Fruit fly (Drosophila melanogaster): Measurements from ENCODE around the gene srw.

srw gene

dm6 chr3L:4254301-4254834 is 28.9 kb downstream of the srw start, which contains the start of the genes ago and CG1265:
ago (minus strand) TSS chr3L:4254306.
CG1265 (plus strand) TSS chr3L:4254776.
- TF ChIP-seq CG17801 (GFP tag; optimal IDR thresholded peaks at IDR 0.05; ENCODE audit: partially characterized antibody): peak; percentile 32

- no peak for TF ChIP-seq CG17801 (GFP tag; optimal IDR thresholded peaks at IDR 0.05; ENCODE audit: partially characterized antibody)
Measured at dm6 chr3L:4253611-4254300, 29.5 kb downstream of the srw start.

dm6 chr3L:4252862-4253610 is 30.2 kb downstream of the srw start:
- no peak for TF ChIP-seq CG17801 (GFP tag; optimal IDR thresholded peaks at IDR 0.05; ENCODE audit: partially characterized antibody)

dm6 chr3L:4252121-4252861 is 31.0 kb downstream of the srw start:
- TF ChIP-seq CG17801 (GFP tag; optimal IDR thresholded peaks at IDR 0.05; ENCODE audit: partially characterized antibody): peak; percentile 20

- peak; percentile 6 for TF ChIP-seq CG17801 (GFP tag; optimal IDR thresholded peaks at IDR 0.05; ENCODE audit: partially characterized antibody)
Measured at dm6 chr3L:4242428-4242827, 40.9 kb downstream of the srw start, which contains the start of gene pav. pav (plus strand) TSS chr3L:4242734.

- peak; percentile 83 for TF ChIP-seq CG17801 (GFP tag; optimal IDR thresholded peaks at IDR 0.05; ENCODE audit: partially characterized antibody)
Measured at dm6 chr3L:4239442-4240322, 43.6 kb downstream of the srw start, which contains the start of gene Sqor. Sqor (plus strand) TSS chr3L:4240173.

DNA sequence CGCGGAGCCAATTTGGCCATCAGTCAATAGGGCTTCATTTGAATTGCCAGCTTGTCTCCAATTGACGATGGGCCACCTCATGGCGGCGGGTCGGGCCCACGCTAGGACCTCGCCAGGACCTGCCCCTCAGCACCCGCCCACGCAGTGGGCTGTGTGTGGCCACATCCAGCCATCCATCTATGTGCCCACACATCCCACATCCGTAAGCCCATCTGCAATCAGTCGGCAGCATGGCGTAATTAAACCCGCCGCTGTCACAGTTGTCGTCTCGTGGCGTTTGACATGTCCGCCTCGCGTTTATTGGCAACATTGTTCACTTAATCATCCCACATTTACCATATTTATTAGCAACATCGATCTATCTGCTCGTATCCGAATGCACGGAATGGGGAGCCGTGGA is 45.1 kb downstream of the srw start:
- TF ChIP-seq CG17801 (GFP tag; optimal IDR thresholded peaks at IDR 0.05; ENCODE audit: partially characterized antibody): no peak

DNA sequence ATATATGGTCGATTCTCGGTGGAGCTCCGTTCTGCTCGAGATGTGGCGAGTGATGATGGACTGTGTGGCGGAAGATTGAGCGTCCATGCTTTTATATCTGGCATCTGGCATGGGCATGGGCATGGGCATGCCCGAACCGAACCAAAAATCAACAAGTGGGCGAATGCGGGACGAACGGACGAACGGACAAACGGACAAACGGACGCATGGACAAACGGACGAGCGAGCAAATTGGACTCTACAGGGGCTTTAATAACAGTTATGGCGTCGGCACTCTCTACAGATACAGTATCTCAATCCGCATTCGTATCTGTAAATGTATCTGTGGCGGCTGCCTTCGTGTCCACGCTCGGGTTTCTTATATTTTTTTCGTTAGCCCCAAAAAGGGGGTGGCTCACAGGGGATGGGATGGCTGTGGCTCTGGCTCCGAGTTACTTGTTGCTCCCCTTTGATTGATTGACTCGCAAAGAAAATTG is 47.1 kb downstream of the srw start, which contains the start of gene ImpL2:
ImpL2 (minus strand) TSS at position 51 of the 476 bp plus-strand sequence.
- TF ChIP-seq CG17801 (GFP tag; optimal IDR thresholded peaks at IDR 0.05; ENCODE audit: partially characterized antibody): no peak

dm6 chr3L:4233603-4234277 is 49.5 kb downstream of the srw start:
- TF ChIP-seq CG17801 (GFP tag; optimal IDR thresholded peaks at IDR 0.05; ENCODE audit: partially characterized antibody): no peak

All from ovary, adult (tissue).